Fruit fly (Drosophila melanogaster) whole organism, embryonic: ENCODE results near the gene CG14253.

Experiments used
- Atf6 ChIP-seq: fragments of 200-800 bp; sonication (Bioruptor generic); IDR thresholded peaks from 2 replicates; pipeline ENCODE4 v1.3.6; 2022; ENCODE audit warnings: missing biosample characterization, missing genetic modification characterization
- Bdp1 ChIP-seq: fragments of 200-800 bp; sonication (Bioruptor generic); optimal IDR thresholded peaks from 3 replicates; lab custom pipeline; 2016; ENCODE audit warnings: missing biosample characterization, missing genetic modification characterization
- CG10209 ChIP-seq: fragments of 200-800 bp; sonication (Bioruptor generic); optimal IDR thresholded peaks from 3 replicates; lab custom pipeline; 2017; ENCODE audit warnings: missing biosample characterization, mild to moderate bottlenecking, missing genetic modification characterization, missing genetic modification reagents
- CG10321 ChIP-seq: fragments of 200-800 bp; sonication (Bioruptor generic); IDR thresholded peaks from 2 replicates; pipeline ENCODE4 v1.3.6; 2022; ENCODE audit warnings: missing biosample characterization, missing genetic modification characterization
- CG10979 ChIP-seq: fragments of 200-800 bp; sonication (Bioruptor generic); optimal IDR thresholded peaks from 2 replicates; lab custom pipeline; 2018; ENCODE audit warnings: missing biosample characterization, mild to moderate bottlenecking, missing genetic modification characterization, moderate library complexity
- CG12942 ChIP-seq: fragments of 200-800 bp; sonication (Bioruptor generic); optimal IDR thresholded peaks from 3 replicates; lab custom pipeline; 2016; ENCODE audit warnings: missing biosample characterization, missing genetic modification characterization
- CG13775 ChIP-seq: fragments of 200-800 bp; sonication (Bioruptor generic); optimal IDR thresholded peaks from 3 replicates; lab custom pipeline; 2017; ENCODE audit warnings: missing biosample characterization, mild to moderate bottlenecking, missing genetic modification characterization
- CG14014 ChIP-seq: fragments of 200-800 bp; sonication (Bioruptor generic); IDR thresholded peaks from 2 replicates; pipeline ENCODE4 v1.3.6; 2022; ENCODE audit warnings: missing biosample characterization, missing genetic modification characterization
- CG14710 ChIP-seq: fragments of 200-800 bp; sonication (Bioruptor generic); optimal IDR thresholded peaks from 3 replicates; lab custom pipeline; 2019; ENCODE audit warnings: missing biosample characterization, mild to moderate bottlenecking, missing genetic modification characterization, moderate library complexity
- CG18262 ChIP-seq: fragments of 200-800 bp; optimal IDR thresholded peaks from 3 replicates; lab custom pipeline; 2019; ENCODE audit warnings: missing biosample characterization, mild to moderate bottlenecking, missing genetic modification characterization, moderate library complexity
- CG34376 ChIP-seq: fragments of 200-800 bp; sonication (Bioruptor generic); optimal IDR thresholded peaks from 2 replicates; lab custom pipeline; 2018; ENCODE audit warnings: missing biosample characterization, mild to moderate bottlenecking, missing genetic modification characterization
- CG42726 ChIP-seq: fragments of 200-800 bp; sonication (Bioruptor generic); IDR thresholded peaks from 2 replicates; pipeline ENCODE4 v1.3.6; 2022; ENCODE audit warnings: missing biosample characterization, missing genetic modification characterization; ENCODE audit not compliant: partially characterized antibody
- CG4404 ChIP-seq: fragments of 200-800 bp; sonication (Bioruptor generic); IDR thresholded peaks from 2 replicates; pipeline ENCODE4 v1.3.6; 2022; ENCODE audit warnings: missing biosample characterization, missing genetic modification characterization
- CG6175 ChIP-seq: fragments of 200-800 bp; sonication (Bioruptor generic); IDR thresholded peaks from 3 replicates; pipeline ENCODE4 v1.3.6; 2022; ENCODE audit warnings: missing biosample characterization, missing genetic modification characterization
- CG6854 ChIP-seq: fragments of 200-800 bp; sonication (Bioruptor generic); optimal IDR thresholded peaks from 3 replicates; lab custom pipeline; 2017; ENCODE audit warnings: missing biosample characterization, mild to moderate bottlenecking, missing genetic modification characterization
- Camta ChIP-seq: fragments of 200-800 bp; sonication (Bioruptor generic); optimal IDR thresholded peaks from 2 replicates; lab custom pipeline; 2016; ENCODE audit warnings: missing biosample characterization, missing genetic modification characterization
- CkIIα-i1 ChIP-seq: fragments of 200-800 bp; sonication (Bioruptor generic); IDR thresholded peaks from 2 replicates; pipeline ENCODE4 v1.3.6; 2022; ENCODE audit warnings: missing biosample characterization, missing genetic modification characterization
- D19B ChIP-seq: fragments of 200-800 bp; sonication (Bioruptor generic); optimal IDR thresholded peaks from 2 replicates; lab custom pipeline; 2017; ENCODE audit warnings: missing biosample characterization, mild to moderate bottlenecking, missing genetic modification characterization
- Doc2 ChIP-seq: fragments of 200-800 bp; sonication (Bioruptor generic); IDR thresholded peaks from 2 replicates; pipeline ENCODE4 v1.3.6; 2022; ENCODE audit warnings: missing biosample characterization, missing genetic modification characterization
- Elba2 ChIP-seq: fragments of 200-800 bp; sonication (Bioruptor generic); optimal IDR thresholded peaks from 3 replicates; lab custom pipeline; 2016; ENCODE audit warnings: missing biosample characterization, missing genetic modification characterization
- Fer3 ChIP-seq: fragments of 200-800 bp; sonication (Bioruptor generic); optimal IDR thresholded peaks from 2 replicates; lab custom pipeline; 2018; ENCODE audit warnings: missing biosample characterization, mild to moderate bottlenecking, missing genetic modification characterization, moderate library complexity
- H2.0 ChIP-seq: fragments of 200-800 bp; sonication (Bioruptor generic); IDR thresholded peaks from 2 replicates; pipeline ENCODE4 v1.3.6; 2022; ENCODE audit warnings: missing biosample characterization, missing genetic modification characterization
- HHEX ChIP-seq: fragments of 200-800 bp; sonication (Bioruptor generic); optimal IDR thresholded peaks from 3 replicates; lab custom pipeline; 2017; ENCODE audit warnings: missing biosample characterization, mild to moderate bottlenecking, missing genetic modification characterization, missing genetic modification reagents
- Hand ChIP-seq: fragments of 200-800 bp; sonication (Bioruptor generic); optimal IDR thresholded peaks from 2 replicates; lab custom pipeline; 2017; ENCODE audit warnings: mild to moderate bottlenecking, missing biosample characterization, missing genetic modification reagents, missing genetic modification characterization
- HmgD ChIP-seq: fragments of 200-800 bp; sonication (Bioruptor generic); optimal IDR thresholded peaks from 3 replicates; lab custom pipeline; 2016; ENCODE audit warnings: missing biosample characterization, missing genetic modification characterization
- Hmr ChIP-seq: fragments of 200-800 bp; sonication (Bioruptor generic); optimal IDR thresholded peaks from 3 replicates; lab custom pipeline; 2017; ENCODE audit warnings: mild to moderate bottlenecking, missing biosample characterization, missing genetic modification reagents, missing genetic modification characterization
- Hr51 ChIP-seq, 2 experiments: fragments of 200-800 bp; sonication (Bioruptor generic); optimal IDR thresholded peaks; 2 replicates in 1 of 2; 3 replicates in 1 of 2; lab custom pipeline; 2016 to 2018; ENCODE audit warnings: missing biosample characterization in 2 of 2, missing genetic modification characterization in 2 of 2, mild to moderate bottlenecking in 1 of 2, moderate library complexity in 1 of 2
- Mad ChIP-seq: fragments of 200-800 bp; sonication (Bioruptor generic); optimal IDR thresholded peaks from 2 replicates; lab custom pipeline; 2016; ENCODE audit warnings: missing biosample characterization, missing genetic modification characterization
- Med ChIP-seq: fragments of 200-800 bp; sonication (Bioruptor generic); peaks from one replicate; lab custom pipeline; 2016; ENCODE audit warnings: missing biosample characterization, missing genetic modification characterization, mild to moderate bottlenecking, inconsistent platforms, moderate library complexity
- NC2β ChIP-seq: fragments of 200-800 bp; sonication (Bioruptor generic); optimal IDR thresholded peaks from 2 replicates; lab custom pipeline; 2016; ENCODE audit warnings: missing biosample characterization, missing genetic modification characterization
- NFAT ChIP-seq: fragments of 200-800 bp; sonication (Bioruptor generic); IDR thresholded peaks from 2 replicates; pipeline ENCODE4 v1.3.6; 2022; ENCODE audit warnings: missing biosample characterization, missing genetic modification characterization
- Six4 ChIP-seq: fragments of 200-800 bp; sonication (Bioruptor generic); optimal IDR thresholded peaks from 2 replicates; lab custom pipeline; 2016; ENCODE audit warnings: missing biosample characterization, missing genetic modification characterization
- Spps ChIP-seq: fragments of 200-800 bp; sonication (Bioruptor generic); optimal IDR thresholded peaks from 2 replicates; lab custom pipeline; 2018; ENCODE audit warnings: missing biosample characterization, mild to moderate bottlenecking, missing genetic modification characterization
- Sry-δ ChIP-seq: fragments of 200-800 bp; sonication (Bioruptor generic); optimal IDR thresholded peaks from 2 replicates; lab custom pipeline; 2016; ENCODE audit warnings: missing biosample characterization, missing genetic modification characterization
- ap ChIP-seq: fragments of 200-800 bp; sonication (Bioruptor generic); IDR thresholded peaks from 2 replicates; pipeline ENCODE4 v1.3.6; 2022; ENCODE audit warnings: missing biosample characterization, missing genetic modification characterization
- bcd ChIP-seq: fragments of 200-800 bp; sonication (Bioruptor generic); optimal IDR thresholded peaks from 2 replicates; lab custom pipeline; 2017; ENCODE audit warnings: missing biosample characterization, mild to moderate bottlenecking, missing genetic modification characterization
- bsh ChIP-seq, 2 experiments: fragments of 200-800 bp; sonication (Bioruptor generic); optimal IDR thresholded peaks; 2 replicates each; lab custom pipeline; 2017 to 2018; ENCODE audit warnings: mild to moderate bottlenecking in 2 of 2, missing biosample characterization in 2 of 2, missing genetic modification characterization in 2 of 2, moderate library complexity in 1 of 2
- esg ChIP-seq: fragments of 200-800 bp; sonication (Bioruptor generic); conservative IDR thresholded peaks from 2 replicates; pipeline ENCODE4 v1.3.6; 2022; ENCODE audit warnings: missing biosample characterization, missing genetic modification characterization
- gcm2 ChIP-seq: fragments of 200-800 bp; sonication (Bioruptor generic); optimal IDR thresholded peaks from 2 replicates; lab custom pipeline; 2016; ENCODE audit warnings: missing biosample characterization, missing genetic modification characterization
- gfzf ChIP-seq: fragments of 200-800 bp; sonication (Bioruptor generic); optimal IDR thresholded peaks from 2 replicates; lab custom pipeline; 2016; ENCODE audit warnings: missing biosample characterization, mild to moderate bottlenecking, missing genetic modification characterization, moderate library complexity
- gt ChIP-seq: fragments of 200-800 bp; sonication (Bioruptor generic); IDR thresholded peaks from 2 replicates; pipeline ENCODE4 v1.3.6; 2022; ENCODE audit warnings: missing biosample characterization, missing genetic modification characterization
- jumu ChIP-seq: fragments of 200-800 bp; sonication (Bioruptor generic); optimal IDR thresholded peaks from 3 replicates; lab custom pipeline; 2016; ENCODE audit warnings: missing biosample characterization, missing genetic modification characterization
- kni ChIP-seq: fragments of 200-800 bp; sonication (Bioruptor generic); optimal IDR thresholded peaks from 3 replicates; lab custom pipeline; 2017; ENCODE audit warnings: mild to moderate bottlenecking, missing biosample characterization, missing genetic modification reagents, missing genetic modification characterization
- lab ChIP-seq: fragments of 200-800 bp; sonication (Bioruptor generic); optimal IDR thresholded peaks from 3 replicates; lab custom pipeline; 2017; ENCODE audit warnings: missing biosample characterization, missing genetic modification characterization, mild to moderate bottlenecking, moderate library complexity, missing genetic modification reagents
- luna ChIP-seq: fragments of 200-800 bp; sonication (Bioruptor generic); optimal IDR thresholded peaks from 2 replicates; lab custom pipeline; 2016; ENCODE audit warnings: missing biosample characterization, missing genetic modification characterization
- nau ChIP-seq: fragments of 200-800 bp; sonication (Bioruptor generic); optimal IDR thresholded peaks from 3 replicates; lab custom pipeline; 2017; ENCODE audit warnings: missing biosample characterization, mild to moderate bottlenecking, missing genetic modification characterization, missing genetic modification reagents
- otp ChIP-seq: fragments of 200-800 bp; sonication (Bioruptor generic); IDR thresholded peaks from 3 replicates; pipeline ENCODE4, ENCODE4 v1.3.6; 2022; ENCODE audit warnings: missing biosample characterization, missing genetic modification characterization
- peb ChIP-seq: fragments of 200-800 bp; sonication (Bioruptor generic); IDR thresholded peaks from 2 replicates; pipeline ENCODE4 v1.3.6; 2022; ENCODE audit warnings: missing biosample characterization, missing genetic modification characterization
- ro ChIP-seq: fragments of 200-800 bp; sonication (Bioruptor generic); IDR thresholded peaks from 2 replicates; pipeline ENCODE4 v1.3.6; 2022; ENCODE audit warnings: missing biosample characterization, missing genetic modification characterization
- so ChIP-seq: fragments of 200-800 bp; sonication (Bioruptor generic); IDR thresholded peaks from 3 replicates; pipeline ENCODE4 v1.3.6; 2022; ENCODE audit warnings: missing biosample characterization, missing genetic modification characterization
- wdn ChIP-seq: fragments of 200-800 bp; sonication (Bioruptor generic); IDR thresholded peaks from 2 replicates; pipeline ENCODE4 v1.3.6; 2022; ENCODE audit warnings: missing biosample characterization, missing genetic modification characterization
- zfh1 ChIP-seq: fragments of 200-800 bp; sonication (Bioruptor generic); IDR thresholded peaks from 3 replicates; pipeline ENCODE4 v1.3.6; 2022; ENCODE audit warnings: missing biosample characterization, missing genetic modification characterization

The CG14253 gene

DNA sequence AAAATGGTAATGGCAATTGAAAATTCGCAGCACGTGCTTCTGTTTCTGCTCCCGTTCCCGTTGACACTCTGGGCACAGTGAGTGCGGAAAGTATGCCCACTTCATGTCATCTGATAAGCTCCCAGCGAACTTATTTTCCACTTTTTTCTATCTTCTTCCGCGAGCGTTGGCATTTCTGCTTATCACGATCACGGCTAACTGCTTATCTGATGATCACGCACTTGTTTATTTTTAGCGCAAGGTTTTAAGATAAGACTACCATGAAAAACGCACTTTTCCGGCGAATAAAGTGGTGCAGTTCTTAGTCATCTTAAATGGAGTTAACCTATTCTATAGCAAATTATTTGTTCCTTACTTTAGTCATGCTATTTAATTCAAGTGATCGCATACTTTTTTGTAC, 40.9 kb upstream of the CG14253 start (continued):
- TF ChIP-seq wdn (GFP tag; lab: Robert Waterston, UW) (no peak), Fer3 (tag; lab: Kevin White, UChicago) (no peak), CG13775 (GFP tag; lab: Kevin White, UChicago) (peak; percentile 29), lab (peak; percentile 66), CG34376 (GFP tag; lab: Kevin White, UChicago) (peak; percentile 6), gfzf (no peak), CG42726 (GFP tag; lab: Robert Waterston, UW) (no peak), Atf6 (GFP tag; lab: Robert Waterston, UW) (no peak), D19B (GFP tag; lab: Kevin White, UChicago) (peak; percentile 37), CG14710 (tag; lab: Kevin White, UChicago) (peak; percentile 31), CkIIα-i1 (GFP tag; lab: Robert Waterston, UW) (no peak), Camta (GFP tag; lab: Kevin White, UChicago) (peak; percentile 23), peb (GFP tag; lab: Robert Waterston, UW) (no peak), bcd (GFP tag; lab: Kevin White, UChicago) (peak; percentile 19), zfh1 (GFP tag; lab: Robert Waterston, UW) (0 out of 3 replicates have a peak, but pooled peaks have one; percentile 31), otp (GFP tag; lab: Robert Waterston, UW) (no peak), CG10321 (no peak), NFAT (GFP tag; lab: Robert Waterston, UW) (no peak), HmgD (GFP tag; lab: Kevin White, UChicago) (no peak), Med (GFP tag; lab: Kevin White, UChicago) (peak; percentile 84), NC2β (GFP tag; lab: Kevin White, UChicago) (peak; percentile 6), CG18262 (tag; lab: Kevin White, UChicago) (peak; percentile 52), jumu (GFP tag; lab: Kevin White, UChicago) (no peak), H2.0 (no peak), CG6854 (GFP tag; lab: Kevin White, UChicago) (peak; percentile 9), ap (GFP tag; lab: Robert Waterston, UW) (no peak), Sry-δ (GFP tag; lab: Kevin White, UChicago) (no peak), CG4404 (no peak), CG12942 (GFP tag; lab: Kevin White, UChicago) (peak; percentile 13), CG10979 (tag; lab: Kevin White, UChicago) (peak; percentile 50), so (GFP tag; lab: Robert Waterston, UW) (no peak), Doc2 (GFP tag; lab: Robert Waterston, UW) (no peak), ro (GFP tag; lab: Robert Waterston, UW) (no peak), Hand (GFP tag; lab: Kevin White, UChicago) (no peak), bsh (GFP tag; optimal IDR thresholded peaks at IDR 0.05; lab: Kevin White, UChicago) (peak in 1 of 2 experiments; percentile 36), esg (GFP tag; lab: Robert Waterston, UW) (no peak; the same call in 1 of the 2 replicates), HHEX (GFP tag; lab: Kevin White, UChicago) (peak; percentile 52), Elba2 (no peak), Hmr (GFP tag; lab: Kevin White, UChicago) (no peak), Bdp1 (GFP tag; lab: Kevin White, UChicago) (no peak), Six4 (GFP tag; lab: Kevin White, UChicago) (no peak), gt (GFP tag; lab: Robert Waterston, UW) (no peak), gcm2 (GFP tag; lab: Kevin White, UChicago) (no peak), luna (no peak), Mad (GFP tag; lab: Kevin White, UChicago) (peak; percentile 25), CG10209 (peak; percentile 32), Spps (tag; lab: Kevin White, UChicago) (no peak), nau (GFP tag; lab: Kevin White, UChicago) (peak; percentile 33), Hr51 (GFP tag; optimal IDR thresholded peaks at IDR 0.05; lab: Kevin White, UChicago) (peak in 1 of 2 experiments; percentile 56), CG6175 (no peak), kni (GFP tag; lab: Kevin White, UChicago) (no peak), CG14014 (GFP tag; lab: Robert Waterston, UW) (0 out of 2 replicates have a peak, but pooled peaks have one; percentile 32)
